Worm (Caenorhabditis elegans): Measurements from ENCODE around the gene arrd-28.

Gene arrd-28

ce11 chrX:10163212-10163611 is 20.6 kb upstream of the arrd-28 start:
- no peak for TF ChIP-seq W03F9.2 (tag; optimal IDR thresholded peaks at IDR 0.05)
- TF ChIP-seq dao-5 (tag; optimal IDR thresholded peaks at IDR 0.05) = no peak
- no peak for TF ChIP-seq him-1 (tag; optimal IDR thresholded peaks at IDR 0.05)

- TF ChIP-seq dao-5 (tag; optimal IDR thresholded peaks at IDR 0.05) = no peak
- TF ChIP-seq him-1 (tag; optimal IDR thresholded peaks at IDR 0.05) = no peak
- no peak for TF ChIP-seq W03F9.2 (tag; optimal IDR thresholded peaks at IDR 0.05)
Observed at ce11 chrX:10167005-10167404, 16.8 kb upstream of the arrd-28 start, which contains the start of gene rnp-9. rnp-9 (plus strand) TSS chrX:10167305.

- no peak for TF ChIP-seq him-1 (tag; optimal IDR thresholded peaks at IDR 0.05)
- no peak for TF ChIP-seq W03F9.2 (tag; optimal IDR thresholded peaks at IDR 0.05)
- TF ChIP-seq dao-5 (tag; optimal IDR thresholded peaks at IDR 0.05) = no peak
Observed at ce11 chrX:10168534-10168933, 15.3 kb upstream of the arrd-28 start.

- TF ChIP-seq dao-5 (tag; optimal IDR thresholded peaks at IDR 0.05) (no peak), W03F9.2 (tag; optimal IDR thresholded peaks at IDR 0.05) (no peak), him-1 (tag; optimal IDR thresholded peaks at IDR 0.05) (no peak)
Observed at ce11 chrX:10170598-10170997, 13.2 kb upstream of the arrd-28 start.

ce11 chrX:10172004-10172584 is 11.7 kb upstream of the arrd-28 start, which contains the start of gene C07A4.2:
C07A4.2 (plus strand) TSS chrX:10172198.
- TF ChIP-seq W03F9.2 (tag; optimal IDR thresholded peaks at IDR 0.05) (no peak), dao-5 (tag; optimal IDR thresholded peaks at IDR 0.05) (no peak), him-1 (tag; optimal IDR thresholded peaks at IDR 0.05) (no peak)

- TF ChIP-seq W03F9.2 (tag; optimal IDR thresholded peaks at IDR 0.05) (no peak), him-1 (tag; optimal IDR thresholded peaks at IDR 0.05) (no peak), dao-5 (tag; optimal IDR thresholded peaks at IDR 0.05) (no peak)
Observed at ce11 chrX:10174683-10175082, 9.1 kb upstream of the arrd-28 start, which contains the start of gene C07A4.3. C07A4.3 (plus strand) TSS chrX:10174983.

- TF ChIP-seq W03F9.2 (tag; optimal IDR thresholded peaks at IDR 0.05) (no peak), dao-5 (tag; optimal IDR thresholded peaks at IDR 0.05) (no peak), him-1 (tag; optimal IDR thresholded peaks at IDR 0.05) (no peak)
Observed at ce11 chrX:10176295-10176694, 7.5 kb upstream of the arrd-28 start, which contains the start of gene ncs-4. ncs-4 (plus strand) TSS chrX:10176521.

ce11 chrX:10182613-10183012 is 1.2 kb upstream of the arrd-28 start:
- TF ChIP-seq dao-5 (tag; optimal IDR thresholded peaks at IDR 0.05) (no peak), W03F9.2 (tag; optimal IDR thresholded peaks at IDR 0.05) (no peak), him-1 (tag; optimal IDR thresholded peaks at IDR 0.05) (no peak)

- no peak for TF ChIP-seq him-1 (tag; optimal IDR thresholded peaks at IDR 0.05)
- no peak for TF ChIP-seq dao-5 (tag; optimal IDR thresholded peaks at IDR 0.05)
- TF ChIP-seq W03F9.2 (tag; optimal IDR thresholded peaks at IDR 0.05) = no peak
Observed at ce11 chrX:10184708-10185107, 913 bp downstream of the arrd-28 start.

ce11 chrX:10188493-10188895 is 4.7 kb downstream of the arrd-28 start:
- TF ChIP-seq him-1 (tag; optimal IDR thresholded peaks at IDR 0.05) (peak; percentile 93), W03F9.2 (tag; optimal IDR thresholded peaks at IDR 0.05) (peak; percentile 51), dao-5 (tag; optimal IDR thresholded peaks at IDR 0.05) (no peak)

ce11 chrX:10189244-10189643 is 5.4 kb downstream of the arrd-28 start:
- no peak for TF ChIP-seq him-1 (tag; optimal IDR thresholded peaks at IDR 0.05)

ce11 chrX:10189805-10190204 is 6.0 kb downstream of the arrd-28 start:
- no peak for TF ChIP-seq dao-5 (tag; optimal IDR thresholded peaks at IDR 0.05)
- no peak for TF ChIP-seq W03F9.2 (tag; optimal IDR thresholded peaks at IDR 0.05)
- TF ChIP-seq him-1 (tag; optimal IDR thresholded peaks at IDR 0.05) = no peak

ce11 chrX:10194327-10195096 is 10.7 kb downstream of the arrd-28 start, which contains the start of gene myrf-2:
myrf-2 (minus strand) TSS chrX:10194377.
- no peak for TF ChIP-seq him-1 (tag; optimal IDR thresholded peaks at IDR 0.05)
- no peak for TF ChIP-seq W03F9.2 (tag; optimal IDR thresholded peaks at IDR 0.05)
- no peak for TF ChIP-seq dao-5 (tag; optimal IDR thresholded peaks at IDR 0.05)

ce11 chrX:10197204-10197756 is 13.5 kb downstream of the arrd-28 start, which contains the start of gene nucb-1:
nucb-1 (plus strand) TSS chrX:10197706.
- no peak for TF ChIP-seq dao-5 (tag; optimal IDR thresholded peaks at IDR 0.05)
- TF ChIP-seq W03F9.2 (tag; optimal IDR thresholded peaks at IDR 0.05) = peak; percentile 40
